Worm (Caenorhabditis elegans) whole organism, late embryonic: ENCODE measurements around the gene wht-7.

Experiments
- C08G9.2 ChIP-seq: sonication (generic microtip); optimal IDR thresholded peaks from 2 replicates; lab custom pipeline; 2016; ENCODE audit warnings: mild to moderate bottlenecking, missing genetic modification characterization, moderate library complexity, missing compliant biosample characterization
- C38D4.7 ChIP-seq: fragments of 200-800 bp; sonication (Bioruptor generic); optimal IDR thresholded peaks from 2 replicates; lab custom pipeline; 2018; ENCODE audit warnings: mild to moderate bottlenecking, missing genetic modification characterization, moderate library complexity, missing compliant biosample characterization
- ama-1 ChIP-seq: fragments of 150-350 bp; optimal IDR thresholded peaks from 2 replicates; lab custom pipeline; 2014
- ceh-30 ChIP-seq: fragments of 150-350 bp; optimal IDR thresholded peaks from 2 replicates; lab custom pipeline; 2014; ENCODE audit warnings: missing biosample characterization, missing genetic modification characterization
- elt-4 ChIP-seq: sonication (generic microtip); optimal IDR thresholded peaks from 2 replicates; lab custom pipeline; 2016; ENCODE audit warnings: missing genetic modification characterization, missing compliant biosample characterization
- fax-1 ChIP-seq: sonication (generic microtip); optimal IDR thresholded peaks from 2 replicates; lab custom pipeline; 2016; ENCODE audit warnings: missing genotype, missing genetic modification characterization, missing compliant biosample characterization
- pat-9 ChIP-seq: fragments of 200-800 bp; sonication (Bioruptor generic); optimal IDR thresholded peaks from 2 replicates; lab custom pipeline; 2018; ENCODE audit warnings: mild to moderate bottlenecking, missing genetic modification characterization, moderate library complexity, missing compliant biosample characterization
- pha-4 ChIP-seq: fragments of 150-350 bp; optimal IDR thresholded peaks from 2 replicates; lab custom pipeline; 2018; ENCODE audit warnings: missing biosample characterization, missing genetic modification reagents, missing genetic modification characterization
- rnt-1 ChIP-seq: sonication (generic microtip); optimal IDR thresholded peaks from 2 replicates; lab custom pipeline; 2016; ENCODE audit warnings: missing genetic modification characterization, missing compliant biosample characterization
- tbx-2 ChIP-seq: sonication (generic microtip); optimal IDR thresholded peaks from 2 replicates; lab custom pipeline; 2016; ENCODE audit warnings: missing genetic modification characterization, missing compliant biosample characterization

- no peak for TF ChIP-seq elt-4 (tag; lab: Kevin White, UChicago)
- no peak for TF ChIP-seq tbx-2
- TF ChIP-seq rnt-1 (tag; lab: Kevin White, UChicago): no peak
- no peak for TF ChIP-seq ama-1 (lab: Kevin White, UChicago)
- no peak for TF ChIP-seq pha-4
- no peak for TF ChIP-seq C08G9.2
- no peak for TF ChIP-seq pat-9 (tag; lab: Kevin White, UChicago)
- no peak for TF ChIP-seq C38D4.7 (GFP tag; lab: Kevin White, UChicago)
- no peak for TF ChIP-seq ceh-30 (tag; lab: Kevin White, UChicago)
- no peak for TF ChIP-seq fax-1 (tag; lab: Kevin White, UChicago)
These were observed at the start of gene wht-7, which contains the start of gene Y42G9A.1 for ce11 chrIII:6149467-6150072.
